Worm (Caenorhabditis elegans): ENCODE results near the gene ztf-7.

- no peak for TF ChIP-seq ama-1 (optimal IDR thresholded peaks at IDR 0.05)
- TF ChIP-seq F13H6.1 (tag; optimal IDR thresholded peaks at IDR 0.05) = no peak
- TF ChIP-seq hlh-30 (tag; optimal IDR thresholded peaks at IDR 0.05; ENCODE audit: insufficient read depth) = no peak
- no peak for TF ChIP-seq fkh-10 (GFP tag; optimal IDR thresholded peaks at IDR 0.05)
- TF ChIP-seq ceh-30 (tag; optimal IDR thresholded peaks at IDR 0.05) = no peak
- TF ChIP-seq mec-3 (tag; optimal IDR thresholded peaks at IDR 0.05; ENCODE audit: borderline replicate concordance) = no peak
These were observed 48.6 kb downstream of the ztf-7 start, which contains the start of gene sta-2 for ce11 chrV:9740858-9741257.
